Worm (Caenorhabditis elegans): Measurements from ENCODE around the gene melo-3.

DNA sequence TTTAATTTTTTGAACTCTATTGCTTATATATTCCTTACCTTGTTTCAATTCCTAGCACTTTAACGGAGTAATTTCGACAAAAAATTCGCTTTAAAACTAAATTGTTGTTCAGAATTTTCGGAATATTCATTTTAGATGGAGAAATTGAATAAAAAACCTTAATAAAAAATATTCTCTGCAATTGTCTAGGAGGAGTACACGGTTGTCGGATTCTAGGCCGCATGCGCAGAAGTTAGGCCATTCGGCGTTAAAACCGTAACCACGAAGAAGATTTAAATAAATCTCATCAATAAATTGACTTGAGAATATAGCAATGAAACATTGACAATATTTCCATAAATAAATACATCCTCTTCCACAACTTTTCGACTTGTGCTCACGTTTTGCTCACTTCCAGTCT is 45.6 kb upstream of the melo-3 start, which contains the start of the genes C01G10.10 and C01G10.9:
- no peak for TF ChIP-seq egl-27 (tag; optimal IDR thresholded peaks at IDR 0.05)
- peak; percentile 8 for TF ChIP-seq nhr-25 (tag; optimal IDR thresholded peaks at IDR 0.05)
- peak; percentile 43 for TF ChIP-seq nhr-23 (tag; optimal IDR thresholded peaks at IDR 0.05)

Measured in whole organism, L3 larva.